Worm (Caenorhabditis elegans): ENCODE results near the gene srxa-6.

The srxa-6 gene

ce11 chrV:20782188-20782587 lies 47.4 kb downstream of the srxa-6 start:
- no peak for TF ChIP-seq Y55F3AM.14 (GFP tag; optimal IDR thresholded peaks at IDR 0.05)
- peak; percentile 91 for TF ChIP-seq zag-1 (tag; optimal IDR thresholded peaks at IDR 0.05)
- TF ChIP-seq nhr-23 (tag; optimal IDR thresholded peaks at IDR 0.05) = no peak
- peak; percentile 14 for TF ChIP-seq egl-27 (tag; optimal IDR thresholded peaks at IDR 0.05)
- peak; percentile 14 for TF ChIP-seq fos-1 (tag; optimal IDR thresholded peaks at IDR 0.05)
- peak; percentile 42 for TF ChIP-seq ama-1 (optimal IDR thresholded peaks at IDR 0.05)
- TF ChIP-seq sem-4 (tag; optimal IDR thresholded peaks at IDR 0.05) = peak; percentile 85
- peak; percentile 49 for TF ChIP-seq ztf-4 (tag; optimal IDR thresholded peaks at IDR 0.05)
- TF ChIP-seq unc-55 (GFP tag; optimal IDR thresholded peaks at IDR 0.05) = peak; percentile 97
- peak; percentile 46 for TF ChIP-seq lin-13 (GFP tag; optimal IDR thresholded peaks at IDR 0.05)
- no peak for TF ChIP-seq unc-62 (GFP tag; optimal IDR thresholded peaks at IDR 0.05)
- no peak for TF ChIP-seq mbf-1 (tag; optimal IDR thresholded peaks at IDR 0.05)
- TF ChIP-seq skn-1 (tag; optimal IDR thresholded peaks at IDR 0.05) = no peak
- peak; percentile 82 for TF ChIP-seq crh-2 (tag; optimal IDR thresholded peaks at IDR 0.05)
- peak; percentile 44 for TF ChIP-seq nhr-6 (tag; optimal IDR thresholded peaks at IDR 0.05)
- no peak for TF ChIP-seq mab-5 (tag; optimal IDR thresholded peaks at IDR 0.05)
- no peak for TF ChIP-seq nhr-77 (tag; optimal IDR thresholded peaks at IDR 0.05)
- TF ChIP-seq nhr-237 (tag; optimal IDR thresholded peaks at IDR 0.05) = no peak
- peak in 1 of 2 experiments; percentile 78 for TF ChIP-seq lsy-2 (tag; optimal IDR thresholded peaks at IDR 0.05)
- TF ChIP-seq nhr-129 (tag; optimal IDR thresholded peaks at IDR 0.05) = peak; percentile 82
- TF ChIP-seq sma-9 (GFP tag; optimal IDR thresholded peaks at IDR 0.05) = peak; percentile 84
- TF ChIP-seq sma-9 (tag; optimal IDR thresholded peaks at IDR 0.05) = no peak
- peak; percentile 63 to 88 for TF ChIP-seq mdl-1 (tag; optimal IDR thresholded peaks at IDR 0.05)
- TF ChIP-seq dmd-4 (tag; optimal IDR thresholded peaks at IDR 0.05) = no peak
- TF ChIP-seq nhr-12 (tag; optimal IDR thresholded peaks at IDR 0.05) = no peak
- no peak for TF ChIP-seq gmeb-1 (tag; optimal IDR thresholded peaks at IDR 0.05)
- TF ChIP-seq C34F6.9 (tag; optimal IDR thresholded peaks at IDR 0.05) = peak; percentile 59
- TF ChIP-seq ztf-11 (tag; optimal IDR thresholded peaks at IDR 0.05) = no peak
- peak; percentile 69 for TF ChIP-seq F13H6.1 (tag; optimal IDR thresholded peaks at IDR 0.05)
- TF ChIP-seq alr-1 (tag; optimal IDR thresholded peaks at IDR 0.05) = no peak
- TF ChIP-seq nhr-25 (tag; optimal IDR thresholded peaks at IDR 0.05) = no peak
- peak; percentile 38 for TF ChIP-seq snpc-4 (tag; optimal IDR thresholded peaks at IDR 0.05)

ce11 chrV:20783642-20784041 lies 48.9 kb downstream of the srxa-6 start:
- no peak for TF ChIP-seq gmeb-1 (tag; optimal IDR thresholded peaks at IDR 0.05)
- no peak for TF ChIP-seq nhr-10 (tag; optimal IDR thresholded peaks at IDR 0.05)
- TF ChIP-seq ztf-1 (GFP tag; conservative IDR thresholded peaks at IDR 0.05) = no peak
- TF ChIP-seq snpc-4 (tag; optimal IDR thresholded peaks at IDR 0.05) = no peak
- no peak for TF ChIP-seq zag-1 (tag; optimal IDR thresholded peaks at IDR 0.05)
- no peak for TF ChIP-seq lin-13 (GFP tag; optimal IDR thresholded peaks at IDR 0.05)
- no peak for TF ChIP-seq nhr-25 (tag; optimal IDR thresholded peaks at IDR 0.05)
- TF ChIP-seq aly-2 (tag; optimal IDR thresholded peaks at IDR 0.05) = no peak
- TF ChIP-seq lin-11 (tag; optimal IDR thresholded peaks at IDR 0.05) = no peak
- no peak for TF ChIP-seq sem-4 (tag; optimal IDR thresholded peaks at IDR 0.05)
- TF ChIP-seq nhr-129 (tag; optimal IDR thresholded peaks at IDR 0.05) = no peak
- no peak for TF ChIP-seq nhr-12 (tag; optimal IDR thresholded peaks at IDR 0.05)
- TF ChIP-seq ztf-4 (tag; optimal IDR thresholded peaks at IDR 0.05) = no peak
- no peak for TF ChIP-seq alr-1 (tag; optimal IDR thresholded peaks at IDR 0.05)
- no peak for TF ChIP-seq dmd-4 (tag; optimal IDR thresholded peaks at IDR 0.05)
- TF ChIP-seq blmp-1 (tag; optimal IDR thresholded peaks at IDR 0.05; ENCODE audit: insufficient read depth) = no peak
- TF ChIP-seq nhr-21 (tag; optimal IDR thresholded peaks at IDR 0.05) = no peak

ce11 chrV:20785050-20785847 lies 50.5 kb downstream of the srxa-6 start:
- TF ChIP-seq mbf-1 (tag; optimal IDR thresholded peaks at IDR 0.05) (no peak), lin-11 (tag; optimal IDR thresholded peaks at IDR 0.05) (no peak), nhr-21 (tag; optimal IDR thresholded peaks at IDR 0.05) (peak; percentile 23), nhr-10 (tag; optimal IDR thresholded peaks at IDR 0.05) (no peak), nhr-11 (tag; optimal IDR thresholded peaks at IDR 0.05) (no peak), sem-4 (tag; optimal IDR thresholded peaks at IDR 0.05) (no peak), C34F6.9 (tag; optimal IDR thresholded peaks at IDR 0.05) (peak; percentile 15), nhr-25 (tag; optimal IDR thresholded peaks at IDR 0.05) (peak; percentile 45), elt-1 (tag; optimal IDR thresholded peaks at IDR 0.05) (no peak), unc-55 (GFP tag; optimal IDR thresholded peaks at IDR 0.05) (no peak), unc-39 (tag; optimal IDR thresholded peaks at IDR 0.05) (no peak), ztf-4 (tag; optimal IDR thresholded peaks at IDR 0.05) (peak; percentile 38), alr-1 (tag; optimal IDR thresholded peaks at IDR 0.05) (no peak), blmp-1 (tag; optimal IDR thresholded peaks at IDR 0.05; ENCODE audit: insufficient read depth) (no peak), egl-27 (tag; optimal IDR thresholded peaks at IDR 0.05) (no peak), sma-3 (GFP tag; optimal IDR thresholded peaks at IDR 0.05) (no peak), ZK546.5 (tag; optimal IDR thresholded peaks at IDR 0.05) (no peak), lsy-2 (tag; optimal IDR thresholded peaks at IDR 0.05) (peak; percentile 11 to 19), lin-13 (GFP tag; optimal IDR thresholded peaks at IDR 0.05) (no peak), fos-1 (tag; optimal IDR thresholded peaks at IDR 0.05) (no peak), dmd-4 (tag; optimal IDR thresholded peaks at IDR 0.05) (no peak), nhr-6 (tag; optimal IDR thresholded peaks at IDR 0.05) (no peak)
